Worm (Caenorhabditis elegans) whole organism, mixed stage, embryonic: ENCODE data around the gene Y60A3A.23.

ENCODE experiments used
- ces-1 ChIP-seq: fragments of 150-350 bp; optimal IDR thresholded peaks from 2 replicates; lab custom pipeline; 2014; ENCODE audit warnings: missing biosample characterization, missing genetic modification reagents, missing genetic modification characterization
- elt-3 ChIP-seq: fragments of 150-350 bp; optimal IDR thresholded peaks from 2 replicates; lab custom pipeline; 2014; ENCODE audit warnings: missing biosample characterization, missing genetic modification characterization
- flh-1 ChIP-seq: fragments of 200-800 bp; sonication (Bioruptor generic); optimal IDR thresholded peaks from 2 replicates; lab custom pipeline; 2018; ENCODE audit warnings: mild to moderate bottlenecking, missing genetic modification characterization, moderate library complexity, missing compliant biosample characterization
- lsy-2 ChIP-seq: fragments of 150-350 bp; optimal IDR thresholded peaks from 2 replicates; lab custom pipeline; 2014; ENCODE audit warnings: missing biosample characterization, missing genetic modification characterization
- nhr-28 ChIP-seq: fragments of 150-350 bp; optimal IDR thresholded peaks from 2 replicates; lab custom pipeline; 2014; ENCODE audit warnings: missing biosample characterization, missing genetic modification characterization
- pha-4 ChIP-seq: fragments of 150-350 bp; optimal IDR thresholded peaks from 2 replicates; lab custom pipeline; 2018; ENCODE audit warnings: missing biosample characterization, missing genetic modification reagents, missing genetic modification characterization
- snpc-4 ChIP-seq: fragments of 150-350 bp; optimal IDR thresholded peaks from 2 replicates; lab custom pipeline; 2014; ENCODE audit warnings: missing biosample characterization, missing genetic modification characterization
- sptf-1 ChIP-seq: sonication (generic microtip); optimal IDR thresholded peaks from 2 replicates; lab custom pipeline; 2017; ENCODE audit warnings: mild to moderate bottlenecking, missing genetic modification characterization, moderate library complexity, missing compliant biosample characterization
- unc-62 ChIP-seq: fragments of 150-350 bp; optimal IDR thresholded peaks from 2 replicates; lab custom pipeline; 2014; ENCODE audit warnings: missing biosample characterization, missing genetic modification reagents, missing genetic modification characterization
- ztf-11 ChIP-seq: fragments of 150-350 bp; optimal IDR thresholded peaks from 2 replicates; lab custom pipeline; 2014; ENCODE audit warnings: missing biosample characterization, missing genetic modification characterization

- TF ChIP-seq pha-4 (tag; lab: Kevin White, UChicago) (no peak), unc-62 (no peak), nhr-28 (no peak), ztf-11 (tag; lab: Kevin White, UChicago) (no peak), ces-1 (no peak), lsy-2 (tag; lab: Kevin White, UChicago) (no peak), elt-3 (tag; lab: Kevin White, UChicago) (no peak), sptf-1 (tag; lab: Kevin White, UChicago) (no peak), snpc-4 (tag; lab: Kevin White, UChicago) (no peak), flh-1 (GFP tag; lab: Kevin White, UChicago) (no peak)
These were observed 8.5 kb upstream of the Y60A3A.23 start for ce11 chrV:19999100-19999499.
